Fruit fly (Drosophila melanogaster) whole organism, embryonic: Measurements from ENCODE around the gene Gale.

ENCODE experiments used
- CG11456 ChIP-seq: fragments of 200-800 bp; sonication (Bioruptor generic); IDR thresholded peaks from 3 replicates; pipeline ENCODE4 v1.3.6; 2022; ENCODE audit warnings: missing biosample characterization, missing genetic modification characterization
- CG12104 ChIP-seq: fragments of 200-800 bp; sonication (Bioruptor generic); optimal IDR thresholded peaks from 3 replicates; lab custom pipeline; 2016; ENCODE audit warnings: missing biosample characterization, missing genetic modification characterization
- CG12155 ChIP-seq: fragments of 200-800 bp; sonication (Bioruptor generic); optimal IDR thresholded peaks from 3 replicates; lab custom pipeline; 2016; ENCODE audit warnings: missing biosample characterization, missing genetic modification characterization
- CG12769 ChIP-seq: fragments of 200-800 bp; sonication (Bioruptor generic); optimal IDR thresholded peaks from 2 replicates; lab custom pipeline; 2019; ENCODE audit warnings: missing biosample characterization, mild to moderate bottlenecking, missing genetic modification characterization, moderate library complexity
- CG13424 ChIP-seq: fragments of 200-800 bp; sonication (Bioruptor generic); optimal IDR thresholded peaks from 2 replicates; lab custom pipeline; 2019; ENCODE audit warnings: missing biosample characterization, mild to moderate bottlenecking, missing genetic modification characterization, moderate library complexity
- CG13624 ChIP-seq: fragments of 200-800 bp; sonication (Bioruptor generic); optimal IDR thresholded peaks from 2 replicates; lab custom pipeline; 2016; ENCODE audit warnings: missing biosample characterization, missing genetic modification characterization
- CG13894 ChIP-seq: fragments of 200-800 bp; sonication (Bioruptor generic); optimal IDR thresholded peaks from 3 replicates; lab custom pipeline; 2018; ENCODE audit warnings: missing biosample characterization, mild to moderate bottlenecking, missing genetic modification characterization, moderate library complexity
- CG15011 ChIP-seq: fragments of 200-800 bp; sonication (Bioruptor generic); optimal IDR thresholded peaks from 3 replicates; lab custom pipeline; 2018; ENCODE audit warnings: missing biosample characterization, mild to moderate bottlenecking, missing genetic modification characterization
- CG17568 ChIP-seq: fragments of 200-800 bp; sonication (Bioruptor generic); optimal IDR thresholded peaks from 2 replicates; lab custom pipeline; 2018; ENCODE audit warnings: missing biosample characterization, mild to moderate bottlenecking, missing genetic modification characterization, moderate library complexity
- CG17802 ChIP-seq: fragments of 200-800 bp; sonication (Bioruptor generic); optimal IDR thresholded peaks from 2 replicates; lab custom pipeline; 2018; ENCODE audit warnings: missing biosample characterization, mild to moderate bottlenecking, missing genetic modification characterization, moderate library complexity
- CG30431 ChIP-seq: fragments of 200-800 bp; sonication (Bioruptor generic); optimal IDR thresholded peaks from 2 replicates; lab custom pipeline; 2017; ENCODE audit warnings: missing biosample characterization, missing genetic modification characterization
- CG6765 ChIP-seq: fragments of 200-800 bp; sonication (Bioruptor generic); optimal IDR thresholded peaks from 3 replicates; lab custom pipeline; 2017; ENCODE audit warnings: missing biosample characterization, mild to moderate bottlenecking, missing genetic modification characterization
- CG8359 ChIP-seq: fragments of 200-800 bp; sonication (Bioruptor generic); optimal IDR thresholded peaks from 2 replicates; lab custom pipeline; 2017; ENCODE audit warnings: missing biosample characterization, mild to moderate bottlenecking, missing genetic modification characterization, borderline replicate concordance
- Chrac-16 ChIP-seq: fragments of 200-800 bp; sonication (Bioruptor generic); optimal IDR thresholded peaks from 3 replicates; lab custom pipeline; 2016; ENCODE audit warnings: missing biosample characterization, missing genetic modification characterization
- Deaf1 ChIP-seq: fragments of 200-800 bp; optimal IDR thresholded peaks from 3 replicates; lab custom pipeline; 2019; ENCODE audit warnings: missing biosample characterization, mild to moderate bottlenecking, missing genetic modification characterization, moderate library complexity
- Drgx ChIP-seq: fragments of 200-800 bp; sonication (Bioruptor generic); IDR thresholded peaks from 2 replicates; pipeline ENCODE4 v1.3.6; 2022; ENCODE audit warnings: missing biosample characterization, missing genetic modification characterization
- Ets65A ChIP-seq: fragments of 200-800 bp; sonication (Bioruptor generic); peaks from one replicate; lab custom pipeline; 2016; ENCODE audit warnings: missing biosample characterization, missing genetic modification characterization
- H2.0 ChIP-seq: fragments of 200-800 bp; sonication (Bioruptor generic); IDR thresholded peaks from 2 replicates; pipeline ENCODE4 v1.3.6; 2022; ENCODE audit warnings: missing biosample characterization, missing genetic modification characterization
- Kr ChIP-seq: fragments of 200-800 bp; sonication (Bioruptor generic); optimal IDR thresholded peaks from 2 replicates; lab custom pipeline; 2017; ENCODE audit warnings: missing biosample characterization, mild to moderate bottlenecking, missing genetic modification characterization
- Med ChIP-seq: fragments of 200-800 bp; sonication (Bioruptor generic); peaks from one replicate; lab custom pipeline; 2016; ENCODE audit warnings: missing biosample characterization, missing genetic modification characterization, mild to moderate bottlenecking, inconsistent platforms, moderate library complexity
- NC2α ChIP-seq: fragments of 200-800 bp; sonication (Bioruptor generic); optimal IDR thresholded peaks from 2 replicates; lab custom pipeline; 2016; ENCODE audit warnings: missing biosample characterization, missing genetic modification characterization
- Opbp ChIP-seq: fragments of 200-800 bp; sonication (Bioruptor generic); IDR thresholded peaks from 3 replicates; pipeline ENCODE4 v1.3.6; 2022; ENCODE audit warnings: missing biosample characterization, missing genetic modification characterization; ENCODE audit not compliant: partially characterized antibody
- Ptx1 ChIP-seq: fragments of 200-800 bp; sonication (Bioruptor generic); IDR thresholded peaks from 2 replicates; pipeline ENCODE4 v1.3.6; 2022; ENCODE audit warnings: missing biosample characterization, missing genetic modification characterization
- chinmo ChIP-seq: fragments of 200-800 bp; sonication (Bioruptor generic); IDR thresholded peaks from 4 replicates; pipeline ENCODE4 v1.3.6; 2022; ENCODE audit warnings: missing biosample characterization, missing genetic modification characterization; ENCODE audit not compliant: partially characterized antibody
- ewg ChIP-seq: fragments of 200-800 bp; sonication (Bioruptor generic); optimal IDR thresholded peaks from 3 replicates; lab custom pipeline; 2017; ENCODE audit warnings: mild to moderate bottlenecking, missing biosample characterization, missing genetic modification reagents, missing genetic modification characterization
- hb ChIP-seq: fragments of 200-800 bp; sonication (Bioruptor generic); IDR thresholded peaks from 3 replicates; pipeline ENCODE4 v1.3.6; 2022; ENCODE audit warnings: missing biosample characterization, missing genetic modification characterization; ENCODE audit not compliant: partially characterized antibody
- her ChIP-seq: fragments of 200-800 bp; sonication (Bioruptor generic); optimal IDR thresholded peaks from 2 replicates; lab custom pipeline; 2016; ENCODE audit warnings: missing biosample characterization, missing genetic modification characterization
- lola ChIP-seq, 3 experiments: fragments of >200 bp in 2 of 3; fragments of 200-800 bp in 1 of 3; sonication (Bioruptor generic) in 1 of 3; optimal IDR thresholded peaks; 2 replicates each; lab custom pipeline; 2017 to 2019; ENCODE audit warnings: missing biosample characterization in 3 of 3, missing genetic modification characterization in 3 of 3, mild to moderate bottlenecking in 1 of 3, moderate library complexity in 1 of 3
- lov ChIP-seq, 2 experiments: fragments of 200-800 bp in 1 of 2; fragments of >200 bp in 1 of 2; sonication (Bioruptor generic) in 1 of 2; IDR thresholded peaks in 1 of 2; optimal IDR thresholded peaks in 1 of 2; 2 replicates in 1 of 2; 3 replicates in 1 of 2; pipeline versions ENCODE4 v1.3.6 to Lab custom; 2017 to 2022; ENCODE audit warnings: missing biosample characterization in 1 of 2, missing genetic modification characterization in 1 of 2
- nerfin-2 ChIP-seq: fragments of 200-800 bp; sonication (Bioruptor generic); IDR thresholded peaks from 2 replicates; pipeline ENCODE4 v1.3.6; 2022; ENCODE audit warnings: missing biosample characterization, missing genetic modification characterization; ENCODE audit not compliant: partially characterized antibody
- phol ChIP-seq: fragments of 200-800 bp; sonication (Bioruptor generic); optimal IDR thresholded peaks from 3 replicates; lab custom pipeline; 2018; ENCODE audit warnings: missing biosample characterization, mild to moderate bottlenecking, missing genetic modification characterization, moderate library complexity
- sd ChIP-seq: fragments of 200-800 bp; sonication (Bioruptor generic); optimal IDR thresholded peaks from 3 replicates; lab custom pipeline; 2018; ENCODE audit warnings: missing biosample characterization, mild to moderate bottlenecking, missing genetic modification characterization, moderate library complexity
- sens-2 ChIP-seq: fragments of 200-800 bp; sonication (Bioruptor generic); IDR thresholded peaks from 2 replicates; pipeline ENCODE4 v1.3.6; 2022; ENCODE audit warnings: missing biosample characterization, missing genetic modification characterization

The Gale gene

DNA sequence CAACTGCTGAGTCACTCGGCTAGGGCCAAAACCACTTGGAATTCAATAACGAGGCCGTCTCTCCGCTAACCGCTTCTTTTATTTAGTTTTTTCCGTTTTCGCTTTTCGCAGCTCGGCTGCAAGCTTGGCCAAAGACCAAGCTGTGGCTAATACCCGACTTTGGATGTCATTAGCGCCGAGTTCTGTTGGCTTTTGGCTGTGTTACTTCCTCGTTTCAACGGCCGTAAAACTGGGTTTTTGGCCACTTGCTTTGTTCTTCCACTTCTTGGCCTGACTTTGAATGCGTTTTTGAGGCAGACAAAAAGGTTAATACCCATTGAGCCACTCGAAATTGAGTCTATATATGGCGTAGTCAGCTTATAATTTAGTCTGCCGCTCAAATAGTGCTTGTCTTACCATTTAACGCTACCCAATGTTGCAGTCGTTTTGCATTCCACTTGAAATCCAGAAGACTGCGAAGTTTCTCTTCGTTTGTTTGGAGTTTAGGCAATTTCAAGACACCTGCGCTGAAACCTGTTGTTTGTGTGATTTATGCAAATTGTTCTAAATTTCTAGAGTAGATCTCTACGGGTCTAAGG, 46.7 kb upstream of the Gale start (continued):
- no peak for TF ChIP-seq Deaf1 (tag; lab: Kevin White, UChicago)
- no peak for TF ChIP-seq lov (optimal IDR thresholded peaks at IDR 0.05; lab: Kevin White, UChicago)
- TF ChIP-seq lov (GFP tag; IDR thresholded peaks at IDR 0.05; lab: Robert Waterston, UW) = no peak
- TF ChIP-seq NC2α (GFP tag; lab: Kevin White, UChicago) = no peak
- no peak for TF ChIP-seq hb (GFP tag; lab: Robert Waterston, UW)
- TF ChIP-seq CG13424 (tag; lab: Kevin White, UChicago) = no peak
- no peak for TF ChIP-seq CG13624 (GFP tag; lab: Kevin White, UChicago)
- no peak for TF ChIP-seq lola (GFP tag; optimal IDR thresholded peaks at IDR 0.05; lab: Kevin White, UChicago)
- TF ChIP-seq Opbp (GFP tag; lab: Robert Waterston, UW) = no peak
- TF ChIP-seq chinmo (GFP tag; lab: Robert Waterston, UW) = peak; percentile 88; the same call in 2 of the 4 replicates
- TF ChIP-seq nerfin-2 = 0 out of 2 replicates have a peak, but pooled peaks have one; percentile 12
- no peak for TF ChIP-seq CG12104 (GFP tag; lab: Kevin White, UChicago)
- TF ChIP-seq her (GFP tag; lab: Kevin White, UChicago) = no peak
- TF ChIP-seq CG15011 (GFP tag; lab: Kevin White, UChicago) = no peak
- no peak for TF ChIP-seq CG8359 (GFP tag; lab: Kevin White, UChicago)
- TF ChIP-seq CG11456 (GFP tag; lab: Robert Waterston, UW) = no peak
- TF ChIP-seq, all 482 proteins: peak for 5

DNA sequence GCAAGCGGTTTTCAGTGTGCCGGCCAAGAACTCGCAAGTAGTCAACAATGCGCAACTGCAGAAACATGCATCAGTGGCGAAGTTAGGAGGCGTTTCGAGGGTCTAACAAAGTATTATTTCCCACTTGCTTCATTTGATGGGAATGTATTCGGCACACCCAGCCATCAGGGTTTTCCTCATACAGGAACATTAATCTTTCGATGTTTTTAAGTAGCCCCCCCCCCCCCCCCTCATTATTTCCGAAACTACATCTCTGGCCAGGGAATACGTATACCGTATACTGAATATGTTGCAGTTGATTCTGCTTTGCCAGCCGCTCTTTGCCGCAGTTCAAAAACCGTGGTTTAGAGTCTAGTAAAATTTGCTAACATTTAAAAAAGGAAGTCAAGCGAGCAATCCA, 45.8 kb upstream of the Gale start:
- TF ChIP-seq Ptx1 (GFP tag; lab: Robert Waterston, UW) (0 out of 2 replicates have a peak, but pooled peaks have one; percentile 8), Drgx (GFP tag; lab: Robert Waterston, UW) (peak; percentile 90), Med (GFP tag; lab: Kevin White, UChicago) (peak; percentile 44), ewg (GFP tag; lab: Kevin White, UChicago) (peak; percentile 3), CG12769 (no peak), CG11456 (GFP tag; lab: Robert Waterston, UW) (0 out of 3 replicates have a peak, but pooled peaks have one; percentile 6), CG30431 (GFP tag; lab: Kevin White, UChicago) (no peak)

DNA sequence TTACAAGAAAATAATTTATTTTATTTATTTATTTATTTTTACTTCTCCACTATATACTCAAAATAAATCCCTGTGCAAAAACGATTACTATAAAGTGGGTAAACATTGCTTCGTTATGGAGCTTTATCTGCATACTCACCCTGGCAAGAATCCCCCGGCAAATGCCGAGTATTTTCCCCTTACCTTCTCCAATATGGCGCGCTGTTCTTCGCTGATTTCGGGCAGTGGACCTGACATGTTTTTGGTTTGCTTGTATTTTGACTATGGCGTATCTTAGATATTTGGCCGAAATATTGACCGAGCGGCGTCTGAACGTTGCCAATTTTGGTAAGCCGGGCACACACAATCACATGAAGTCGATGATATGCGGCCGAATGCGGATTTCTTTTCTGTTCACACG, 45.2 kb upstream of the Gale start:
- TF ChIP-seq CG17802 = no peak
- TF ChIP-seq sens-2 (GFP tag; lab: Robert Waterston, UW) = no peak
- no peak for TF ChIP-seq CG12155 (GFP tag; lab: Kevin White, UChicago)
- TF ChIP-seq Kr (GFP tag; lab: Kevin White, UChicago) = no peak
- no peak for TF ChIP-seq CG17568 (GFP tag; lab: Kevin White, UChicago)
- TF ChIP-seq CG13894 = peak; percentile 64
- peak; percentile 9 for TF ChIP-seq phol (tag; lab: Kevin White, UChicago)
- TF ChIP-seq CG6765 = no peak
- no peak for TF ChIP-seq Chrac-16 (GFP tag; lab: Kevin White, UChicago)
- peak; percentile 87 for TF ChIP-seq Ets65A (GFP tag; lab: Kevin White, UChicago)
- no peak for TF ChIP-seq H2.0 (GFP tag; lab: Robert Waterston, UW)
- peak; percentile 23 for TF ChIP-seq sd (tag; lab: Kevin White, UChicago)
